Worm (Caenorhabditis elegans) whole organism, mixed stage, embryonic: ENCODE data around the gene F09C6.10.

Source experiments
- blmp-1 ChIP-seq: fragments of 150-350 bp; optimal IDR thresholded peaks from 2 replicates; lab custom pipeline; 2014; ENCODE audit warnings: missing biosample characterization, missing genetic modification characterization
- nhr-237 ChIP-seq: fragments of 150-350 bp; optimal IDR thresholded peaks from 2 replicates; lab custom pipeline; 2014; ENCODE audit warnings: missing biosample characterization, missing genetic modification characterization
- snpc-4 ChIP-seq: fragments of 150-350 bp; optimal IDR thresholded peaks from 2 replicates; lab custom pipeline; 2014; ENCODE audit warnings: missing biosample characterization, missing genetic modification characterization

DNA sequence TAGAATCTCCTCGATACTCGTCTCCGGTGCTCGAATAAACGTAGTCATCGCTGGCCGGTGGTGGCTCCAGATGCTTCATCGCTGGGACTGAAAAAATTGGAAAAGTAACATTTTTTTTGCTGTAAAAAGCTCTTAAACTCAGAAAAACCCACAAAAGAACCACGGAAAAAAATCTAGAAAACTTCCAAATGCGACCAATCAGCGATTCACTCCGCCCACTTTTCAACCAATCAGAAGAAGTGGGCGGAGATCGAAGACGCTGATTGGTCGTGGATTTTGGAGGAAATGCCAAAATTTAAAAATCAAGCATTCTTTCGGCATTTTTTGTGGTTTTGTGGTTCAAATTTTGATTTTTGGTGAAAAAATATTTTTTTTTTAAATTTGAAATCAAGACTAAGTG, 43.0 kb upstream of the F09C6.10 start:
- no peak for TF ChIP-seq blmp-1
- TF ChIP-seq snpc-4 (tag; lab: Kevin White, UChicago): no peak
- TF ChIP-seq nhr-237 (tag; lab: Kevin White, UChicago): no peak
